Worm (Caenorhabditis elegans) whole organism, L1 larva: ENCODE results near the gene thoc-7.

Experiments
- ama-1 ChIP-seq: fragments of 150-350 bp; optimal IDR thresholded peaks from 2 replicates; lab custom pipeline; 2014
- dsc-1 ChIP-seq: sonication (generic microtip); optimal IDR thresholded peaks from 2 replicates; lab custom pipeline; 2016; ENCODE audit warnings: mild to moderate bottlenecking, missing genetic modification characterization, missing compliant biosample characterization
- egl-27 ChIP-seq, 2 experiments: fragments of 150-350 bp in 1 of 2; sonication (generic microtip); optimal IDR thresholded peaks; 3 replicates each; lab custom pipeline; 2017 to 2018; ENCODE audit warnings: missing biosample characterization in 2 of 2, missing genetic modification characterization in 2 of 2, missing genetic modification reagents in 2 of 2
- nhr-12 ChIP-seq: sonication (generic microtip); optimal IDR thresholded peaks from 2 replicates; lab custom pipeline; 2017; ENCODE audit warnings: missing biosample characterization, missing genetic modification characterization

DNA sequence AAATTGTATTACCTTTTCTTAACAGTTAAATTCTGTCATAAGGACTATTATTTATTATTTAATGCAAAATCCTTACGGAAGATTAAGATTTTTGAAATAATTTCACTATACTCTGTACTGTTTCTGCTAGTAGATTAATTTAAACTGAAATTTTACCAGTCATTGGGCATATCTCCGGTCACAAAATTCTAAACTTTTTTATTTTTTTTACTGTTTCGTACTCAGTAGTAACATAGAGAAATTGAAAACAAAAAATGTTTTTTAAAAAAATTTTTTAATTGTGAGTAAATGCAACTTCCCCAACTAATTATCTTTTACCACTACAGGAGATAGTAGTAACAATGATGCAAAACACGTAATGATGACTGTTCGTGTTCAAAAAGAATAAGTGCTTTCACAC is 44.2 kb upstream of the thoc-7 start:
- TF ChIP-seq dsc-1: no peak
- no peak for TF ChIP-seq egl-27 (tag; optimal IDR thresholded peaks at IDR 0.05; lab: Kevin White, UChicago)
- TF ChIP-seq ama-1: no peak
- TF ChIP-seq nhr-12 (tag; lab: Kevin White, UChicago): no peak
